Fruit fly (Drosophila melanogaster): ENCODE data around the gene pths.

Gene pths

dm6 chr2L:21104326-21104725 lies 38.7 kb upstream of the pths start, which contains the start of the genes CG46307 and Nhe2 (continued):
- no peak for TF ChIP-seq HHEX (GFP tag; optimal IDR thresholded peaks at IDR 0.05)
- no peak for TF ChIP-seq trh (GFP tag; optimal IDR thresholded peaks at IDR 0.05)
- TF ChIP-seq CG10959 (GFP tag; IDR thresholded peaks at IDR 0.05) = no peak
- no peak for TF ChIP-seq NC2α (GFP tag; optimal IDR thresholded peaks at IDR 0.05)
- no peak for TF ChIP-seq salm (tag; optimal IDR thresholded peaks at IDR 0.05)
- no peak for TF ChIP-seq cad (GFP tag; optimal IDR thresholded peaks at IDR 0.05)
- peak; percentile 25 for TF ChIP-seq Hmr (GFP tag; optimal IDR thresholded peaks at IDR 0.05)
- TF ChIP-seq CTCF (GFP tag; optimal IDR thresholded peaks at IDR 0.05) = no peak
- no peak for TF ChIP-seq CG6175 (GFP tag; IDR thresholded peaks at IDR 0.05)
- TF ChIP-seq row (GFP tag; IDR thresholded peaks at IDR 0.05) = peak; percentile 55
- 0 out of 3 replicates have a peak, but pooled peaks have one; percentile 51 for TF ChIP-seq CG34422 (GFP tag; IDR thresholded peaks at IDR 0.05)
- no peak for TF ChIP-seq tup (GFP tag; optimal IDR thresholded peaks at IDR 0.05)
- peak; percentile 36 for TF ChIP-seq gfzf (GFP tag; optimal IDR thresholded peaks at IDR 0.05)
- no peak for TF ChIP-seq CG6654 (GFP tag; optimal IDR thresholded peaks at IDR 0.05)
- no peak for TF ChIP-seq CG13775 (GFP tag; optimal IDR thresholded peaks at IDR 0.05)
- peak; percentile 21 for TF ChIP-seq BEAF-32 (GFP tag; optimal IDR thresholded peaks at IDR 0.05)
- TF ChIP-seq CG11247 (GFP tag; IDR thresholded peaks at IDR 0.05) = no peak
- no peak for TF ChIP-seq CG7556 (GFP tag; optimal IDR thresholded peaks at IDR 0.05)
- no peak for TF ChIP-seq CG10366 (GFP tag; IDR thresholded peaks at IDR 0.05)
- TF ChIP-seq MTF-1 (GFP tag; optimal IDR thresholded peaks at IDR 0.05; ENCODE audit: borderline replicate concordance) = no peak
- TF ChIP-seq CG2120 (GFP tag; optimal IDR thresholded peaks at IDR 0.05) = peak; percentile 21
- peak; percentile 6 for TF ChIP-seq CG4424 (GFP tag; optimal IDR thresholded peaks at IDR 0.05)
- TF ChIP-seq onecut (GFP tag; IDR thresholded peaks at IDR 0.05) = peak; percentile 28; the same call in 1 of the 2 replicates
- TF ChIP-seq CG7987 (GFP tag; optimal IDR thresholded peaks at IDR 0.05) = no peak
- TF ChIP-seq CG9932 (GFP tag; IDR thresholded peaks at IDR 0.05) = no peak
- TF ChIP-seq CG2712 (tag; optimal IDR thresholded peaks at IDR 0.05) = peak; percentile 15
- peak; percentile 8; the same call in 1 of the 2 replicates for TF ChIP-seq E2f2 (GFP tag; IDR thresholded peaks at IDR 0.05)
- TF ChIP-seq CG2875 (GFP tag; optimal IDR thresholded peaks at IDR 0.05) = no peak
- TF ChIP-seq CG17802 (tag; optimal IDR thresholded peaks at IDR 0.05) = no peak
- peak; percentile 25; the same call in 1 of the 2 replicates for TF ChIP-seq Scr (GFP tag; IDR thresholded peaks at IDR 0.05; ENCODE audit: partially characterized antibody)
- no peak for TF ChIP-seq CG10274 (GFP tag; optimal IDR thresholded peaks at IDR 0.05)
- TF ChIP-seq CG10267 (tag; optimal IDR thresholded peaks at IDR 0.05) = peak; percentile 30
- TF ChIP-seq CG15073 (GFP tag; optimal IDR thresholded peaks at IDR 0.05) = no peak
- TF ChIP-seq B-H2 (GFP tag; optimal IDR thresholded peaks at IDR 0.05) = no peak
- no peak for TF ChIP-seq CG32772 (GFP tag; IDR thresholded peaks at IDR 0.05)
- no peak for TF ChIP-seq sna (GFP tag; IDR thresholded peaks at IDR 0.05; ENCODE audit: partially characterized antibody)
- TF ChIP-seq scrt (GFP tag; optimal IDR thresholded peaks at IDR 0.05) = peak; percentile 5
- peak; percentile 5 for TF ChIP-seq nerfin-1 (tag; optimal IDR thresholded peaks at IDR 0.05)
- no peak for TF ChIP-seq Hr3 (GFP tag; optimal IDR thresholded peaks at IDR 0.05)
- peak; percentile 98 for TF ChIP-seq CG15514 (GFP tag; optimal IDR thresholded peaks at IDR 0.05)
- TF ChIP-seq CG7928 (GFP tag; optimal IDR thresholded peaks at IDR 0.05) = peak; percentile 83
- TF ChIP-seq dan (GFP tag; IDR thresholded peaks at IDR 0.05) = no peak
- TF ChIP-seq Dref (GFP tag; IDR thresholded peaks at IDR 0.05) = 0 out of 2 replicates have a peak, but pooled peaks have one; percentile 57
- TF ChIP-seq CG6765 (GFP tag; optimal IDR thresholded peaks at IDR 0.05) = no peak
- TF ChIP-seq CG30020 (tag; optimal IDR thresholded peaks at IDR 0.05) = no peak
- TF ChIP-seq CG14710 (tag; optimal IDR thresholded peaks at IDR 0.05) = peak; percentile 35
- peak; percentile 35 for TF ChIP-seq CG1603 (tag; optimal IDR thresholded peaks at IDR 0.05)
- no peak for TF ChIP-seq Bteb2 (GFP tag; optimal IDR thresholded peaks at IDR 0.05)
- no peak for TF ChIP-seq Dp (GFP tag; optimal IDR thresholded peaks at IDR 0.05)
- TF ChIP-seq dpn (GFP tag; optimal IDR thresholded peaks at IDR 0.05) = no peak
- TF ChIP-seq tx (GFP tag; optimal IDR thresholded peaks at IDR 0.05) = no peak
